Fruit fly (Drosophila melanogaster): Measurements from ENCODE around the gene CG1523.
A peak's percentile ranks its signal among the peaks of the same experiment; 100 is the strongest.

Gene CG1523

dm6 chr3R:28846877-28847529 is 27.5 kb upstream of the CG1523 start:
- TF ChIP-seq CTCF (optimal IDR thresholded peaks at IDR 0.05) (no peak), CG8478 (optimal IDR thresholded peaks at IDR 0.05) (no peak)

- TF ChIP-seq CTCF (optimal IDR thresholded peaks at IDR 0.05) (no peak), CG8478 (optimal IDR thresholded peaks at IDR 0.05) (no peak)
Measured at dm6 chr3R:28845981-28846380, 26.5 kb upstream of the CG1523 start.

dm6 chr3R:28845377-28845876 is 26.0 kb upstream of the CG1523 start:
- no peak for TF ChIP-seq CG8478 (optimal IDR thresholded peaks at IDR 0.05)
- no peak for TF ChIP-seq CTCF (optimal IDR thresholded peaks at IDR 0.05)

- no peak for TF ChIP-seq CG8478 (optimal IDR thresholded peaks at IDR 0.05)
- TF ChIP-seq CTCF (optimal IDR thresholded peaks at IDR 0.05), result peak; percentile 59 to 63
Measured at dm6 chr3R:28844611-28845376, 25.3 kb upstream of the CG1523 start, which contains the start of the genes Apc and spg. Gene Apc (minus strand): TSS chr3R:28844748. Gene spg (plus strand): TSS chr3R:28845270.

- TF ChIP-seq CG8478 (optimal IDR thresholded peaks at IDR 0.05) (no peak), CTCF (optimal IDR thresholded peaks at IDR 0.05) (no peak)
Measured at dm6 chr3R:28843776-28844610, 24.5 kb upstream of the CG1523 start.

dm6 chr3R:28842431-28842830 is 23.0 kb upstream of the CG1523 start:
- TF ChIP-seq CG8478 (optimal IDR thresholded peaks at IDR 0.05) (no peak), CTCF (optimal IDR thresholded peaks at IDR 0.05) (no peak)

- TF ChIP-seq CTCF (optimal IDR thresholded peaks at IDR 0.05), result no peak
- no peak for TF ChIP-seq CG8478 (optimal IDR thresholded peaks at IDR 0.05)
Measured at dm6 chr3R:28841968-28842367, 22.5 kb upstream of the CG1523 start.

- TF ChIP-seq CTCF (optimal IDR thresholded peaks at IDR 0.05), result no peak
Measured at dm6 chr3R:28840620-28841019, 21.2 kb upstream of the CG1523 start.

dm6 chr3R:28831626-28832267 is 12.3 kb upstream of the CG1523 start, which contains the start of gene WASp:
Gene WASp (minus strand): TSS chr3R:28832024.
- TF ChIP-seq CTCF (optimal IDR thresholded peaks at IDR 0.05) (peak in 1 of 2 experiments; percentile 24), CG8478 (optimal IDR thresholded peaks at IDR 0.05) (no peak)

- TF ChIP-seq CG8478 (optimal IDR thresholded peaks at IDR 0.05) (no peak), CTCF (optimal IDR thresholded peaks at IDR 0.05) (no peak)
Measured at dm6 chr3R:28831172-28831571, 11.7 kb upstream of the CG1523 start.

- no peak for TF ChIP-seq CG8478 (optimal IDR thresholded peaks at IDR 0.05)
- TF ChIP-seq CTCF (optimal IDR thresholded peaks at IDR 0.05), result no peak
Measured at dm6 chr3R:28830746-28831145, 11.3 kb upstream of the CG1523 start.

- TF ChIP-seq CTCF (optimal IDR thresholded peaks at IDR 0.05) (no peak), CG8478 (optimal IDR thresholded peaks at IDR 0.05) (no peak)
Measured at dm6 chr3R:28829328-28829916, 10.0 kb upstream of the CG1523 start.

- TF ChIP-seq CG8478 (optimal IDR thresholded peaks at IDR 0.05) (no peak), CTCF (optimal IDR thresholded peaks at IDR 0.05) (no peak)
Measured at dm6 chr3R:28827222-28827621, 7.8 kb upstream of the CG1523 start.
